Fruit fly (Drosophila melanogaster) S2 (cell line): Measurements from ENCODE around the gene CG11000.

Source experiments
- CG8478 ChIP-seq: fragments of >200 bp; optimal IDR thresholded peaks from 2 replicates; lab custom pipeline; 2018
- CTCF ChIP-seq, 2 experiments: fragments of >200 bp; optimal IDR thresholded peaks; 2 replicates each; lab custom pipeline; 2018

dm6 chr3R:5831339-5831738, 29.2 kb downstream of the CG11000 start, which contains the start of gene CG1208:
- no peak for TF ChIP-seq CG8478
- no peak for TF ChIP-seq CTCF (optimal IDR thresholded peaks at IDR 0.05; lab: Kevin White, UChicago)
